Fruit fly (Drosophila melanogaster): ENCODE results near the gene Pop5.

DNA sequence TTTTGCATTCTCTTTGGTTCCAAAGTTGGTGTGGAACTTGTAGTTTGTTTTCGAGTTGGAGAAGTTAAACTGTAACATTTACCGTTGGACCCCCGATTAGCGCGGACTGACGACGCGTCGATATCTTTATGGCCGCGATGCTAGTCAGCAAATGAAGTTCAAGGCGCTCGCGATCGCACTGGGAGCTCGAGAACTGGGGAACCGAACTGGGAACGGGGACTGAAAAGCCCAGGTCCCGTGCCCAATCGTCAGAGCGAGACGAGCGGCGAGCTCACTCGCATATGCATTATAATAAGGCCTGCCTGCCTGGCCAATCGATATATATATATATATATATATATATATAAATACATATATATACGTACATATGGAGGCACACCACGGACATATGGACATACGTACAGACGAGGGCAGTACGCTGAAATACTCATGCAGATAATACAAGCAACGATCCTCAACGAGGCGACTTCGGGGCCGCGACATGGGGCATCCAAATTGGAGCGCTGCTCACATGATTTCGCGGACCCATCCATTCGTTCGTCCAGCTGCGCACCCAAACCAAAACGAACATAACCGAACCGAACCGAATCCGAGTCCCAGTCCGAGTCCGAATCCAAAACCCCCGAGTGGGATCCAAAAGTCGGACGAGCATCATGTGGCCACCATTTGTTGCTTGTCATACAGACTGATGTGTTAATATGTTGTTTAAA, 42.5 kb downstream of the Pop5 start:
- TF ChIP-seq CG8478 (optimal IDR thresholded peaks at IDR 0.05) (no peak), CTCF (optimal IDR thresholded peaks at IDR 0.05) (no peak)

Measured in S2 (cell line).